Fruit fly (Drosophila melanogaster): ENCODE results near the gene Tk.

Tk gene

dm6 chr3R:11989996-11990395 lies 15.3 kb downstream of the Tk start:
- TF ChIP-seq chinmo (GFP tag; IDR thresholded peaks at IDR 0.05; ENCODE audit: partially characterized antibody) (0 out of 4 replicates have a peak, but pooled peaks have one; percentile 53), oc (tag; optimal IDR thresholded peaks at IDR 0.05) (peak; percentile 29), pfk (GFP tag; optimal IDR thresholded peaks at IDR 0.05) (no peak), CG14710 (tag; optimal IDR thresholded peaks at IDR 0.05) (no peak)

DNA sequence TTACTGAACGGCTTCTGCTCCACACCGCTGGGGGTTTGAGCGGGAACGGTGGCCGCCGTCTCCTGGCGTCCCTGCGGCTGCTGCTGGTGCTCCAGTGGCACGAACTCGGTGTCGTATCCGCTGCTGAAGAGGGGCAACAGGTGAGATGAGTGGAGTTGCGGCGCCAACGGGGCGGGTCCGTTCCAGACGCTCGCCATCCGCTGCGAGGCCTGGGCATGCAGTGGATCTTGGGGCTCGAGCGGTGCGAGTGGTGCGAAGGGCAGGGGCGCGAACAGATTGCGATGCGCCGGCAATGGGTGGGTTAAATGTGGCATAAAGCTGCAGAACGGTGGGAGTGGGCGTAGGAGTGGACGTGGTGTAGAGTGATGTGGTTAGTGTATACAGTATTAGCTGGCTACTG lies 16.1 kb downstream of the Tk start:
- TF ChIP-seq aop (GFP tag; IDR thresholded peaks at IDR 0.05) (no peak), Rfx (GFP tag; IDR thresholded peaks at IDR 0.05) (peak; percentile 38; the same call in 1 of the 2 replicates), Opbp (GFP tag; IDR thresholded peaks at IDR 0.05; ENCODE audit: partially characterized antibody) (no peak), ato (GFP tag; IDR thresholded peaks at IDR 0.05; ENCODE audit: partially characterized antibody) (no peak), onecut (GFP tag; IDR thresholded peaks at IDR 0.05) (no peak), sr (GFP tag; IDR thresholded peaks at IDR 0.05) (0 out of 3 replicates have a peak, but pooled peaks have one; percentile 27), Med (GFP tag) (peak; percentile 77), H15 (GFP tag; IDR thresholded peaks at IDR 0.05) (0 out of 3 replicates have a peak, but pooled peaks have one; percentile 19), Dfd (GFP tag; optimal IDR thresholded peaks at IDR 0.05) (peak in 1 of 2 experiments; percentile 20), crol (GFP tag; IDR thresholded peaks at IDR 0.05) (peak; percentile 37; the same call in 1 of the 2 replicates), Hmr (GFP tag; optimal IDR thresholded peaks at IDR 0.05) (no peak), CG34422 (GFP tag; IDR thresholded peaks at IDR 0.05) (0 out of 3 replicates have a peak, but pooled peaks have one; percentile 33), Ets65A (GFP tag) (peak; percentile 65), CG11560 (tag; IDR thresholded peaks at IDR 0.05) (0 out of 3 replicates have a peak, but pooled peaks have one; percentile 31), CG15073 (GFP tag; optimal IDR thresholded peaks at IDR 0.05) (no peak), ac (GFP tag; optimal IDR thresholded peaks at IDR 0.05) (no peak)

DNA sequence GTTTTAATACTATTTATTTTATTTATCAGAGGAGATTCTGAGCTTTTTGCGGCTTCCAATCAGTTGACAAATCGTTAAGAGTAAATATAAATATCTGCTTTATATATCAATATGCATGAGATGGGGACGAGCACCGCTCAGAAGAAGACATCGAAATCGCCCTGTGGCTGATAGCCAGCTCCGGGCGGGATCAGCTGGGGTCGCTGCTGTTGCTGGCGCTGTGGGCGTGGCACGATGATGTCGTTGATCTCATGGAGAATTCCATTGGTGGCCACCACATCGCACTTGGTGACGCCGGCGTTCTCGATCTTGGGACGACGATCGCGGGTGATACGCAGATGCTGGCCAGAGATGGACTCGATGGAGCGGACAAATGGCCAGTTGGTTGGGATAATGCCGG lies 20.4 kb downstream of the Tk start:
- TF ChIP-seq Dref (GFP tag; IDR thresholded peaks at IDR 0.05) (0 out of 2 replicates have a peak, but pooled peaks have one; percentile 7), nom (GFP tag; optimal IDR thresholded peaks at IDR 0.05) (peak; percentile 38), Opbp (GFP tag; IDR thresholded peaks at IDR 0.05; ENCODE audit: partially characterized antibody) (no peak)

- TF ChIP-seq Trl (optimal IDR thresholded peaks at IDR 0.05) (peak; percentile 18 to 56), Trl (GFP tag; optimal IDR thresholded peaks at IDR 0.05) (no peak), Pdp1 (GFP tag; optimal IDR thresholded peaks at IDR 0.05) (no peak), eyg (GFP tag; optimal IDR thresholded peaks at IDR 0.05) (no peak), dati (GFP tag; IDR thresholded peaks at IDR 0.05) (no peak)
These were observed 20.8 kb downstream of the Tk start, which contains the start of gene CG3397 for dm6 chr3R:11984441-11984840. TSS of gene CG3397 (minus strand) at chr3R:11984541.

dm6 chr3R:11982547-11982946 lies 22.7 kb downstream of the Tk start:
- TF ChIP-seq her (GFP tag; optimal IDR thresholded peaks at IDR 0.05) (no peak), PHDP (tag; optimal IDR thresholded peaks at IDR 0.05) (no peak), Ssrp (tag; optimal IDR thresholded peaks at IDR 0.05) (no peak), CG12104 (GFP tag; optimal IDR thresholded peaks at IDR 0.05) (no peak), Bgb (GFP tag; IDR thresholded peaks at IDR 0.05; ENCODE audit: partially characterized antibody) (no peak), CG34376 (GFP tag; optimal IDR thresholded peaks at IDR 0.05) (no peak), nom (GFP tag; optimal IDR thresholded peaks at IDR 0.05) (peak; percentile 25), CG3065 (GFP tag; optimal IDR thresholded peaks at IDR 0.05) (no peak), CG12071 (GFP tag; optimal IDR thresholded peaks at IDR 0.05) (no peak), CG31388 (GFP tag; optimal IDR thresholded peaks at IDR 0.05) (no peak), seq (GFP tag; IDR thresholded peaks at IDR 0.05) (no peak), slou (GFP tag; optimal IDR thresholded peaks at IDR 0.05) (no peak), zen (tag; optimal IDR thresholded peaks at IDR 0.05) (no peak), lbe (GFP tag; optimal IDR thresholded peaks at IDR 0.05) (peak; percentile 4), Lpt (GFP tag; optimal IDR thresholded peaks at IDR 0.05) (no peak), CG17186 (GFP tag; optimal IDR thresholded peaks at IDR 0.05) (no peak), ro (GFP tag; IDR thresholded peaks at IDR 0.05) (no peak), Trl (optimal IDR thresholded peaks at IDR 0.05) (peak; percentile 54 to 74), Trl (GFP tag; optimal IDR thresholded peaks at IDR 0.05) (no peak), hth (optimal IDR thresholded peaks at IDR 0.05) (no peak), Sox102F (GFP tag; optimal IDR thresholded peaks at IDR 0.05) (no peak)
